Fruit fly (Drosophila melanogaster) whole organism, prepupa: ENCODE results near the gene frma.

ENCODE experiments used
- Blimp-1 ChIP-seq: fragments of 200-800 bp; sonication (Bioruptor generic); optimal IDR thresholded peaks from 3 replicates; lab custom pipeline; 2017; ENCODE audit warnings: missing biosample characterization, missing genetic modification characterization, mild to moderate bottlenecking, moderate library complexity, missing genetic modification reagents
- CG10631 ChIP-seq: fragments of 200-800 bp; sonication (Bioruptor generic); optimal IDR thresholded peaks from 2 replicates; lab custom pipeline; 2016; ENCODE audit warnings: missing biosample characterization, missing genetic modification characterization
- CG10669 ChIP-seq: fragments of 200-800 bp; sonication (Bioruptor generic); optimal IDR thresholded peaks from 3 replicates; lab custom pipeline; 2018; ENCODE audit warnings: missing biosample characterization, mild to moderate bottlenecking, missing genetic modification characterization, moderate library complexity
- CG11294 ChIP-seq: fragments of 200-800 bp; sonication (Bioruptor generic); IDR thresholded peaks from 2 replicates; pipeline ENCODE4 v1.3.6; 2022; ENCODE audit warnings: missing biosample characterization, missing genetic modification characterization
- CG11762 ChIP-seq: fragments of 200-800 bp; sonication (Bioruptor generic); optimal IDR thresholded peaks from 3 replicates; lab custom pipeline; 2016; ENCODE audit warnings: missing biosample characterization, missing genetic modification characterization; ENCODE audit not compliant: insufficient read depth
- CG11902 ChIP-seq: fragments of 200-800 bp; sonication (Bioruptor generic); optimal IDR thresholded peaks from 3 replicates; lab custom pipeline; 2016; ENCODE audit warnings: missing biosample characterization, missing genetic modification characterization
- CG15336 ChIP-seq: fragments of 200-800 bp; sonication (Bioruptor generic); IDR thresholded peaks from 2 replicates; pipeline ENCODE4 v1.3.6; 2022; ENCODE audit warnings: missing biosample characterization, missing genetic modification characterization
- CG3032 ChIP-seq: fragments of 200-800 bp; optimal IDR thresholded peaks from 2 replicates; lab custom pipeline; 2019; ENCODE audit warnings: missing biosample characterization, mild to moderate bottlenecking, missing genetic modification characterization, moderate library complexity
- CG31627 ChIP-seq: fragments of 200-800 bp; sonication (Bioruptor generic); optimal IDR thresholded peaks from 3 replicates; lab custom pipeline; 2016; ENCODE audit warnings: missing biosample characterization, missing genetic modification characterization
- CG32006 ChIP-seq: fragments of 200-800 bp; sonication (Bioruptor generic); optimal IDR thresholded peaks from 3 replicates; lab custom pipeline; 2017; ENCODE audit warnings: missing biosample characterization, mild to moderate bottlenecking, missing genetic modification characterization
- CG4318 ChIP-seq: fragments of 200-800 bp; sonication (Bioruptor generic); optimal IDR thresholded peaks from 3 replicates; lab custom pipeline; 2017; ENCODE audit warnings: missing biosample characterization, mild to moderate bottlenecking, missing genetic modification characterization
- CG6163 ChIP-seq: fragments of 200-800 bp; sonication (Bioruptor generic); IDR thresholded peaks from 3 replicates; pipeline ENCODE4 v1.3.6; 2022; ENCODE audit warnings: missing biosample characterization, missing genetic modification characterization
- CG6276 ChIP-seq: fragments of 200-800 bp; sonication (Bioruptor generic); optimal IDR thresholded peaks from 2 replicates; lab custom pipeline; 2017; ENCODE audit warnings: missing biosample characterization, mild to moderate bottlenecking, missing genetic modification characterization
- CG6792 ChIP-seq: fragments of 200-800 bp; sonication (Bioruptor generic); optimal IDR thresholded peaks from 3 replicates; lab custom pipeline; 2016; ENCODE audit warnings: missing biosample characterization, missing genetic modification characterization
- CG8119 ChIP-seq: fragments of 200-800 bp; sonication (Bioruptor generic); IDR thresholded peaks from 3 replicates; pipeline ENCODE4 v1.3.6; 2022; ENCODE audit warnings: missing biosample characterization, missing genetic modification characterization
- CG8319 ChIP-seq: fragments of 200-800 bp; sonication (Bioruptor generic); optimal IDR thresholded peaks from 3 replicates; lab custom pipeline; 2016; ENCODE audit warnings: missing biosample characterization, missing genetic modification characterization
- CG8632 ChIP-seq: fragments of 200-800 bp; sonication (Bioruptor generic); optimal IDR thresholded peaks from 3 replicates; lab custom pipeline; 2016; ENCODE audit warnings: missing biosample characterization, missing genetic modification characterization
- CG9139 ChIP-seq: fragments of 200-800 bp; sonication (Bioruptor generic); optimal IDR thresholded peaks from 3 replicates; lab custom pipeline; 2017; ENCODE audit warnings: missing biosample characterization, mild to moderate bottlenecking, missing genetic modification characterization
- Eip75B ChIP-seq: fragments of 200-800 bp; sonication (Bioruptor generic); optimal IDR thresholded peaks from 3 replicates; lab custom pipeline; 2016; ENCODE audit warnings: missing biosample characterization, missing genetic modification characterization
- Eip78C ChIP-seq: fragments of 200-800 bp; sonication (Bioruptor generic); peaks from one replicate; lab custom pipeline; 2016; ENCODE audit warnings: missing biosample characterization, missing genetic modification characterization
- Eip93F ChIP-seq: fragments of 200-800 bp; sonication (Bioruptor generic); optimal IDR thresholded peaks from 2 replicates; lab custom pipeline; 2016; ENCODE audit warnings: missing biosample characterization, mild to moderate bottlenecking, missing genetic modification characterization
- Ets21C ChIP-seq: fragments of 200-800 bp; sonication (Bioruptor generic); optimal IDR thresholded peaks from 3 replicates; lab custom pipeline; 2016; ENCODE audit warnings: missing biosample characterization, missing genetic modification characterization
- Ets96B ChIP-seq: fragments of 200-800 bp; optimal IDR thresholded peaks from 2 replicates; lab custom pipeline; 2019; ENCODE audit warnings: missing biosample characterization, mild to moderate bottlenecking, missing genetic modification characterization, moderate library complexity
- Gug ChIP-seq: fragments of 200-800 bp; sonication (Bioruptor generic); IDR thresholded peaks from 2 replicates; pipeline ENCODE4 v1.3.6; 2022; ENCODE audit warnings: missing biosample characterization, missing genetic modification characterization
- Hr38 ChIP-seq: sonication (Bioruptor generic); optimal IDR thresholded peaks from 2 replicates; lab custom pipeline; 2016; ENCODE audit warnings: missing biosample characterization, missing genetic modification characterization
- Hr39 ChIP-seq: fragments of 200-800 bp; sonication (Bioruptor generic); optimal IDR thresholded peaks from 2 replicates; lab custom pipeline; 2016; ENCODE audit warnings: missing biosample characterization, missing genetic modification characterization
- Hr4 ChIP-seq: fragments of 200-800 bp; sonication (Bioruptor generic); optimal IDR thresholded peaks from 3 replicates; lab custom pipeline; 2016; ENCODE audit warnings: missing biosample characterization, missing genetic modification characterization
- Lpt ChIP-seq: fragments of 200-800 bp; sonication (Bioruptor generic); optimal IDR thresholded peaks from 3 replicates; lab custom pipeline; 2016; ENCODE audit warnings: missing biosample characterization, missing genetic modification characterization
- Met ChIP-seq: fragments of 200-800 bp; sonication (Bioruptor generic); optimal IDR thresholded peaks from 3 replicates; lab custom pipeline; 2016; ENCODE audit warnings: missing biosample characterization, missing genetic modification characterization
- OdsH ChIP-seq: fragments of 200-800 bp; sonication (Bioruptor generic); optimal IDR thresholded peaks from 3 replicates; lab custom pipeline; 2016; ENCODE audit warnings: missing biosample characterization, missing genetic modification characterization
- Smox ChIP-seq: fragments of 200-800 bp; sonication (Bioruptor generic); optimal IDR thresholded peaks from 3 replicates; lab custom pipeline; 2016; ENCODE audit warnings: missing biosample characterization, missing genetic modification characterization
- Sox14 ChIP-seq: fragments of 200-800 bp; sonication (Bioruptor generic); optimal IDR thresholded peaks from 3 replicates; lab custom pipeline; 2016; ENCODE audit warnings: missing biosample characterization, missing genetic modification characterization
- Sox15 ChIP-seq: fragments of 200-800 bp; sonication (Bioruptor generic); optimal IDR thresholded peaks from 3 replicates; lab custom pipeline; 2016; ENCODE audit warnings: missing biosample characterization, missing genetic modification characterization
- achi ChIP-seq: fragments of 200-800 bp; sonication (Bioruptor generic); optimal IDR thresholded peaks from 3 replicates; lab custom pipeline; 2016; ENCODE audit warnings: missing biosample characterization, missing genetic modification characterization
- cyc ChIP-seq: fragments of 200-800 bp; sonication (Bioruptor generic); optimal IDR thresholded peaks from 3 replicates; lab custom pipeline; 2016; ENCODE audit warnings: missing biosample characterization, missing genetic modification characterization
- dsx ChIP-seq: fragments of 200-800 bp; optimal IDR thresholded peaks from 3 replicates; lab custom pipeline; 2019; ENCODE audit warnings: missing biosample characterization, mild to moderate bottlenecking, missing genetic modification characterization, moderate library complexity; ENCODE audit not compliant: poor library complexity, severe bottlenecking
- eg ChIP-seq: fragments of 200-800 bp; sonication (Bioruptor generic); IDR thresholded peaks from 3 replicates; pipeline ENCODE4 v1.3.6; 2022; ENCODE audit warnings: missing biosample characterization, missing genetic modification characterization
- esn ChIP-seq: fragments of 200-800 bp; sonication (Bioruptor generic); optimal IDR thresholded peaks from 2 replicates; lab custom pipeline; 2016; ENCODE audit warnings: missing biosample characterization, mild to moderate bottlenecking, missing genetic modification characterization, moderate library complexity
- fd59A ChIP-seq: fragments of 200-800 bp; sonication (Bioruptor generic); optimal IDR thresholded peaks from 2 replicates; lab custom pipeline; 2017; ENCODE audit warnings: missing biosample characterization, mild to moderate bottlenecking, missing genetic modification characterization, missing genetic modification reagents
- fd85E ChIP-seq: fragments of 200-800 bp; sonication (Bioruptor generic); optimal IDR thresholded peaks from 3 replicates; lab custom pipeline; 2016; ENCODE audit warnings: missing biosample characterization, missing genetic modification characterization
- fkh ChIP-seq: fragments of 200-800 bp; sonication (Bioruptor generic); optimal IDR thresholded peaks from 3 replicates; lab custom pipeline; 2017; ENCODE audit warnings: missing biosample characterization, mild to moderate bottlenecking, missing genetic modification characterization, moderate library complexity
- lz ChIP-seq: fragments of 200-800 bp; sonication (Bioruptor generic); optimal IDR thresholded peaks from 3 replicates; lab custom pipeline; 2016; ENCODE audit warnings: missing biosample characterization, missing genetic modification characterization
- net ChIP-seq: fragments of 200-800 bp; sonication (Bioruptor generic); optimal IDR thresholded peaks from 3 replicates; lab custom pipeline; 2016; ENCODE audit warnings: missing biosample characterization, missing genetic modification characterization
- pdm3 ChIP-seq: fragments of 200-800 bp; sonication (Bioruptor generic); optimal IDR thresholded peaks from 3 replicates; lab custom pipeline; 2016; ENCODE audit warnings: missing biosample characterization, missing genetic modification characterization
- salr ChIP-seq, 2 experiments: fragments of 200-800 bp; sonication (Bioruptor generic); optimal IDR thresholded peaks; 3 replicates each; lab custom pipeline; 2016 to 2018; ENCODE audit warnings: missing biosample characterization in 2 of 2, missing genetic modification characterization in 2 of 2, mild to moderate bottlenecking in 1 of 2
- spab ChIP-seq: fragments of 200-800 bp; sonication (Bioruptor generic); optimal IDR thresholded peaks from 2 replicates; lab custom pipeline; 2017; ENCODE audit warnings: missing biosample characterization, mild to moderate bottlenecking, missing genetic modification characterization, missing genetic modification reagents
- ss ChIP-seq, 2 experiments: fragments of 200-800 bp; sonication (Bioruptor generic); optimal IDR thresholded peaks; 2 replicates in 1 of 2; 3 replicates in 1 of 2; lab custom pipeline; 2017 to 2018; ENCODE audit warnings: mild to moderate bottlenecking in 2 of 2, missing biosample characterization in 2 of 2, missing genetic modification characterization in 2 of 2, moderate library complexity in 1 of 2
- svp ChIP-seq: fragments of 200-800 bp; sonication (Bioruptor generic); peaks from one replicate; lab custom pipeline; 2016; ENCODE audit warnings: missing biosample characterization, missing genetic modification characterization

The frma gene

dm6 chrX:5518196-5518595 is 22.3 kb upstream of the frma start:
- TF ChIP-seq ss (GFP tag; optimal IDR thresholded peaks at IDR 0.05; lab: Kevin White, UChicago), result peak in 1 of 2 experiments; percentile 25
- no peak for TF ChIP-seq CG15336 (GFP tag; lab: Robert Waterston, UW)
- TF ChIP-seq CG6163 (GFP tag; lab: Robert Waterston, UW), result 0 out of 3 replicates have a peak, but pooled peaks have one; percentile 23
- TF ChIP-seq Eip78C, result peak; percentile 66
- TF ChIP-seq CG11294, result no peak

- TF ChIP-seq Eip78C, result peak; percentile 85
- no peak for TF ChIP-seq CG3032 (tag; lab: Kevin White, UChicago)
- TF ChIP-seq Ets21C (GFP tag; lab: Kevin White, UChicago), result no peak
- TF ChIP-seq Eip75B, result peak; percentile 19
- TF ChIP-seq spab, result no peak
- peak; percentile 21 for TF ChIP-seq CG6792
- TF ChIP-seq Hr39 (GFP tag; lab: Kevin White, UChicago), result peak; percentile 16
- TF ChIP-seq achi, result peak; percentile 4
- TF ChIP-seq Gug (GFP tag; lab: Robert Waterston, UW), result no peak
- TF ChIP-seq CG32006 (GFP tag; lab: Kevin White, UChicago), result peak; percentile 61
- peak; percentile 43 for TF ChIP-seq net (GFP tag; lab: Kevin White, UChicago)
- TF ChIP-seq eg, result peak; percentile 55; the same call in 2 of the 3 replicates
- TF ChIP-seq CG11902 (GFP tag; lab: Kevin White, UChicago), result no peak
- peak; percentile 37 for TF ChIP-seq Smox (GFP tag; lab: Kevin White, UChicago)
- TF ChIP-seq Sox14, result peak; percentile 25
- peak; percentile 8 for TF ChIP-seq Ets96B
- peak; percentile 42 for TF ChIP-seq pdm3
- TF ChIP-seq CG8632 (GFP tag; lab: Kevin White, UChicago), result peak; percentile 32
- TF ChIP-seq lz, result peak; percentile 18
- peak; percentile 59 for TF ChIP-seq fd85E (GFP tag; lab: Kevin White, UChicago)
- peak; percentile 37 for TF ChIP-seq CG10631 (GFP tag; lab: Kevin White, UChicago)
- peak; percentile 40 for TF ChIP-seq CG4318 (GFP tag; lab: Kevin White, UChicago)
- no peak for TF ChIP-seq CG10669 (GFP tag; lab: Kevin White, UChicago)
- peak; percentile 58 for TF ChIP-seq Hr4 (GFP tag; lab: Kevin White, UChicago)
- TF ChIP-seq fd59A (GFP tag; lab: Kevin White, UChicago), result no peak
- TF ChIP-seq Met (GFP tag; lab: Kevin White, UChicago), result peak; percentile 61
- TF ChIP-seq CG8319 (GFP tag; lab: Kevin White, UChicago), result no peak
- TF ChIP-seq salr (GFP tag; optimal IDR thresholded peaks at IDR 0.05; lab: Kevin White, UChicago), result peak in 1 of 2 experiments; percentile 19
- peak; percentile 83 for TF ChIP-seq svp (GFP tag; lab: Kevin White, UChicago)
- no peak for TF ChIP-seq Sox15
- TF ChIP-seq cyc (GFP tag; lab: Kevin White, UChicago), result peak; percentile 9
- TF ChIP-seq Hr38 (GFP tag; lab: Kevin White, UChicago), result no peak
- TF ChIP-seq OdsH (GFP tag; lab: Kevin White, UChicago), result peak; percentile 51
- TF ChIP-seq CG6276, result peak; percentile 54
- peak; percentile 28 for TF ChIP-seq CG11762 (GFP tag; lab: Kevin White, UChicago)
- no peak for TF ChIP-seq Blimp-1
- no peak for TF ChIP-seq CG31627
- TF ChIP-seq dsx (GFP tag; lab: Kevin White, UChicago), result peak; percentile 33
- peak; percentile 49 for TF ChIP-seq esn (GFP tag; lab: Kevin White, UChicago)
- peak; percentile 32 for TF ChIP-seq CG9139 (GFP tag; lab: Kevin White, UChicago)
- peak; percentile 37; the same call in 1 of the 2 replicates for TF ChIP-seq CG15336 (GFP tag; lab: Robert Waterston, UW)
- TF ChIP-seq Eip93F, result no peak
- TF ChIP-seq Lpt (GFP tag; lab: Kevin White, UChicago), result peak; percentile 53
- 0 out of 3 replicates have a peak, but pooled peaks have one; percentile 13 for TF ChIP-seq CG8119 (GFP tag; lab: Robert Waterston, UW)
- peak; percentile 48 for TF ChIP-seq fkh (GFP tag; lab: Kevin White, UChicago)
These were observed 21.1 kb upstream of the frma start for dm6 chrX:5516783-5517571.
